Worm (Caenorhabditis elegans) whole organism, L1 larva: Measurements from ENCODE around the gene ras-1.

Experiments
- C16A3.4 ChIP-seq: fragments of 150-350 bp; optimal IDR thresholded peaks from 2 replicates; lab custom pipeline; 2014; ENCODE audit warnings: missing biosample characterization, missing genetic modification characterization
- C34B4.2 ChIP-seq: sonication (generic microtip); optimal IDR thresholded peaks from 2 replicates; lab custom pipeline; 2017; ENCODE audit warnings: mild to moderate bottlenecking, missing genetic modification characterization, missing compliant biosample characterization
- aha-1 ChIP-seq: fragments of 150-350 bp; optimal IDR thresholded peaks from 2 replicates; lab custom pipeline; 2014; ENCODE audit warnings: missing biosample characterization, missing genetic modification characterization
- alr-1 ChIP-seq: fragments of 200-800 bp; sonication (Bioruptor generic); optimal IDR thresholded peaks from 2 replicates; lab custom pipeline; 2018; ENCODE audit warnings: borderline replicate concordance, mild to moderate bottlenecking, missing genetic modification characterization, missing compliant biosample characterization
- aly-2 ChIP-seq: fragments of 150-350 bp; optimal IDR thresholded peaks from 2 replicates; lab custom pipeline; 2014; ENCODE audit warnings: missing biosample characterization, missing genetic modification characterization
- ama-1 ChIP-seq: fragments of 150-350 bp; optimal IDR thresholded peaks from 2 replicates; lab custom pipeline; 2014
- blmp-1 ChIP-seq: fragments of 150-350 bp; optimal IDR thresholded peaks from 2 replicates; lab custom pipeline; 2014; ENCODE audit warnings: missing biosample characterization, missing genetic modification characterization
- ceh-63 ChIP-seq: fragments of 200-800 bp; sonication (Bioruptor generic); optimal IDR thresholded peaks from 2 replicates; lab custom pipeline; 2018; ENCODE audit warnings: mild to moderate bottlenecking, missing genetic modification characterization, missing compliant biosample characterization
- ceh-8 ChIP-seq: fragments of 200-800 bp; sonication (Bioruptor generic); optimal IDR thresholded peaks from 2 replicates; lab custom pipeline; 2018; ENCODE audit warnings: mild to moderate bottlenecking, missing genetic modification characterization, moderate library complexity, missing compliant biosample characterization
- ceh-88 ChIP-seq: fragments of 200-800 bp; sonication (Bioruptor generic); IDR thresholded peaks from 2 replicates; pipeline ENCODE4 v1.3.6; 2022; ENCODE audit warnings: missing genetic modification characterization, missing compliant biosample characterization
- ceh-90 ChIP-seq: sonication (generic microtip); optimal IDR thresholded peaks from 2 replicates; lab custom pipeline; 2016; ENCODE audit warnings: missing genetic modification characterization, missing compliant biosample characterization
- ces-1 ChIP-seq: fragments of 150-350 bp; optimal IDR thresholded peaks from 2 replicates; lab custom pipeline; 2014; ENCODE audit warnings: missing biosample characterization, missing genetic modification reagents, missing genetic modification characterization
- dpl-1 ChIP-seq, 3 experiments: fragments of 150-350 bp in 2 of 3; sonication (generic microtip) in 1 of 3; optimal IDR thresholded peaks; 2 replicates each; lab custom pipeline; 2014 to 2017; ENCODE audit warnings: missing biosample characterization in 3 of 3, missing genetic modification characterization in 3 of 3, missing genetic modification reagents in 3 of 3
- dsc-1 ChIP-seq: sonication (generic microtip); optimal IDR thresholded peaks from 2 replicates; lab custom pipeline; 2016; ENCODE audit warnings: mild to moderate bottlenecking, missing genetic modification characterization, missing compliant biosample characterization
- egl-27 ChIP-seq, 2 experiments: fragments of 150-350 bp in 1 of 2; sonication (generic microtip); optimal IDR thresholded peaks; 3 replicates each; lab custom pipeline; 2017 to 2018; ENCODE audit warnings: missing biosample characterization in 2 of 2, missing genetic modification characterization in 2 of 2, missing genetic modification reagents in 2 of 2
- elt-3 ChIP-seq, 6 experiments: fragments of 150-350 bp in 1 of 6; sonication (generic microtip); optimal IDR thresholded peaks; 2 replicates each; lab custom pipeline; 2017 to 2018; ENCODE audit warnings: missing biosample characterization in 6 of 6, missing genetic modification characterization in 6 of 6, inconsistent platforms in 1 of 6
- ets-5 ChIP-seq: fragments of 200-800 bp; sonication (Bioruptor generic); IDR thresholded peaks from 2 replicates; pipeline ENCODE4 v1.3.6; 2022; ENCODE audit warnings: missing genetic modification characterization, missing compliant biosample characterization
- fkh-8 ChIP-seq: sonication (generic microtip); optimal IDR thresholded peaks from 2 replicates; lab custom pipeline; 2016; ENCODE audit warnings: mild to moderate bottlenecking, missing genetic modification characterization, missing compliant biosample characterization
- fos-1 ChIP-seq: fragments of 150-350 bp; optimal IDR thresholded peaks from 2 replicates; lab custom pipeline; 2014; ENCODE audit warnings: missing biosample characterization, missing genetic modification characterization
- grh-1 ChIP-seq: fragments of 200-800 bp; sonication (Bioruptor generic); IDR thresholded peaks from 2 replicates; pipeline ENCODE4 v1.3.6; 2022; ENCODE audit warnings: missing genetic modification reagents, missing genetic modification characterization, missing compliant biosample characterization
- hlh-17 ChIP-seq: fragments of 200-800 bp; sonication (Bioruptor generic); optimal IDR thresholded peaks from 2 replicates; lab custom pipeline; 2018; ENCODE audit warnings: missing genetic modification characterization, mild to moderate bottlenecking, missing compliant biosample characterization, moderate library complexity, borderline replicate concordance
- hlh-4 ChIP-seq: sonication (generic microtip); optimal IDR thresholded peaks from 2 replicates; lab custom pipeline; 2016; ENCODE audit warnings: mild to moderate bottlenecking, missing genetic modification characterization, missing compliant biosample characterization
- hpl-2 ChIP-seq: fragments of 150-350 bp; optimal IDR thresholded peaks from 2 replicates; lab custom pipeline; 2014; ENCODE audit warnings: missing biosample characterization, missing genetic modification reagents, missing genetic modification characterization
- jun-1 ChIP-seq: fragments of 150-350 bp; optimal IDR thresholded peaks from 2 replicates; lab custom pipeline; 2014; ENCODE audit warnings: missing biosample characterization, missing genetic modification reagents, missing genetic modification characterization
- lsy-2 ChIP-seq, 2 experiments: fragments of 150-350 bp; optimal IDR thresholded peaks; 2 replicates each; lab custom pipeline; 2014; ENCODE audit warnings: missing biosample characterization in 2 of 2, missing genetic modification characterization in 2 of 2
- mef-2 ChIP-seq: fragments of 150-350 bp; optimal IDR thresholded peaks from 2 replicates; lab custom pipeline; 2014; ENCODE audit warnings: missing biosample characterization, missing genetic modification characterization
- mep-1 ChIP-seq: fragments of 150-350 bp; optimal IDR thresholded peaks from 2 replicates; lab custom pipeline; 2014; ENCODE audit warnings: missing biosample characterization, missing genetic modification characterization
- nhr-11 ChIP-seq: fragments of 150-350 bp; optimal IDR thresholded peaks from 2 replicates; lab custom pipeline; 2014; ENCODE audit warnings: missing biosample characterization, missing genetic modification characterization
- nhr-19 ChIP-seq: fragments of 200-800 bp; sonication (Bioruptor generic); conservative IDR thresholded peaks from 2 replicates; pipeline ENCODE4 v1.3.6; 2022; ENCODE audit warnings: missing genetic modification characterization, missing compliant biosample characterization
- nhr-237 ChIP-seq: fragments of 150-350 bp; optimal IDR thresholded peaks from 2 replicates; lab custom pipeline; 2014; ENCODE audit warnings: missing biosample characterization, missing genetic modification characterization
- nhr-71 ChIP-seq: sonication (generic microtip); optimal IDR thresholded peaks from 2 replicates; lab custom pipeline; 2016; ENCODE audit warnings: mild to moderate bottlenecking, missing genetic modification characterization, moderate library complexity, missing compliant biosample characterization
- nhr-76 ChIP-seq: sonication (generic microtip); optimal IDR thresholded peaks from 2 replicates; lab custom pipeline; 2017; ENCODE audit warnings: missing biosample characterization, missing genetic modification characterization
- nhr-77 ChIP-seq: fragments of 150-350 bp; optimal IDR thresholded peaks from 2 replicates; lab custom pipeline; 2014; ENCODE audit warnings: missing biosample characterization, missing genetic modification characterization
- nhr-84 ChIP-seq: sonication (generic microtip); optimal IDR thresholded peaks from 2 replicates; lab custom pipeline; 2017; ENCODE audit warnings: missing biosample characterization, missing genetic modification characterization
- nhr-90 ChIP-seq: sonication (generic microtip); optimal IDR thresholded peaks from 2 replicates; lab custom pipeline; 2016; ENCODE audit warnings: mild to moderate bottlenecking, missing genetic modification characterization, missing compliant biosample characterization; ENCODE audit not compliant: poor library complexity
- pag-3 ChIP-seq: sonication (generic microtip); optimal IDR thresholded peaks from 2 replicates; lab custom pipeline; 2017; ENCODE audit warnings: missing genetic modification characterization, mild to moderate bottlenecking, missing compliant biosample characterization, antibody characterized with exemption, borderline replicate concordance; ENCODE audit not compliant: insufficient read depth
- pqm-1 ChIP-seq: sonication (generic microtip); optimal IDR thresholded peaks from 3 replicates; lab custom pipeline; 2017; ENCODE audit warnings: missing biosample characterization, missing genetic modification characterization
- rnt-1 ChIP-seq: sonication (generic microtip); optimal IDR thresholded peaks from 2 replicates; lab custom pipeline; 2016; ENCODE audit warnings: mild to moderate bottlenecking, missing genetic modification characterization, moderate library complexity, missing compliant biosample characterization
- snu-23 ChIP-seq: sonication (generic microtip); optimal IDR thresholded peaks from 2 replicates; lab custom pipeline; 2016; ENCODE audit warnings: missing genetic modification characterization, missing compliant biosample characterization
- sox-4 ChIP-seq: sonication (generic microtip); optimal IDR thresholded peaks from 2 replicates; lab custom pipeline; 2016; ENCODE audit warnings: missing genetic modification characterization, missing compliant biosample characterization
- sup-37 ChIP-seq: fragments of 200-800 bp; sonication (Bioruptor generic); optimal IDR thresholded peaks from 2 replicates; lab custom pipeline; 2018; ENCODE audit warnings: mild to moderate bottlenecking, missing genetic modification characterization, missing compliant biosample characterization
- swsn-7 ChIP-seq: sonication (generic microtip); optimal IDR thresholded peaks from 2 replicates; lab custom pipeline; 2016; ENCODE audit warnings: missing genetic modification characterization, missing compliant biosample characterization
- unc-130 ChIP-seq: fragments of 150-350 bp; optimal IDR thresholded peaks from 2 replicates; lab custom pipeline; 2017; ENCODE audit warnings: missing biosample characterization, missing genetic modification characterization, inconsistent platforms
- unc-30 ChIP-seq: sonication (generic microtip); optimal IDR thresholded peaks from 2 replicates; lab custom pipeline; 2017; ENCODE audit warnings: missing biosample characterization, missing genetic modification characterization
- unc-62 ChIP-seq: fragments of 150-350 bp; optimal IDR thresholded peaks from 2 replicates; lab custom pipeline; 2014; ENCODE audit warnings: missing biosample characterization, missing genetic modification reagents, missing genetic modification characterization
- unc-86 ChIP-seq: sonication (generic microtip); optimal IDR thresholded peaks from 2 replicates; lab custom pipeline; 2016; ENCODE audit warnings: missing genetic modification characterization, missing compliant biosample characterization
- unc-98 ChIP-seq: fragments of 200-800 bp; sonication (Bioruptor generic); IDR thresholded peaks from 2 replicates; pipeline ENCODE4 v1.3.6; 2022; ENCODE audit warnings: missing genetic modification characterization, missing compliant biosample characterization
- vab-15 ChIP-seq: sonication (generic microtip); optimal IDR thresholded peaks from 2 replicates; lab custom pipeline; 2017; ENCODE audit warnings: missing genotype, mild to moderate bottlenecking, missing genetic modification characterization, missing compliant biosample characterization
- xbp-1 ChIP-seq: sonication (generic microtip); optimal IDR thresholded peaks from 2 replicates; lab custom pipeline; 2016; ENCODE audit warnings: missing genetic modification characterization, missing compliant biosample characterization
- zip-4 ChIP-seq: fragments of 200-800 bp; sonication (Bioruptor generic); optimal IDR thresholded peaks from 2 replicates; lab custom pipeline; 2018; ENCODE audit warnings: mild to moderate bottlenecking, missing genetic modification characterization, moderate library complexity, missing compliant biosample characterization
- ztf-11 ChIP-seq, 2 experiments: sonication (generic microtip); optimal IDR thresholded peaks; 2 replicates each; lab custom pipeline; 2016 to 2017; ENCODE audit warnings: missing genetic modification characterization in 2 of 2, missing biosample characterization in 1 of 2, missing compliant biosample characterization in 1 of 2

Gene ras-1

ce11 chrII:12382625-12383562 is 30.9 kb upstream of the ras-1 start, which contains the start of gene btb-14:
Gene btb-14, plus strand, starts transcription at chrII:12383463.
- TF ChIP-seq dsc-1 (peak; percentile 35), rnt-1 (tag; lab: Kevin White, UChicago) (peak; percentile 77), dpl-1 (GFP tag; optimal IDR thresholded peaks at IDR 0.05; lab: Kevin White, UChicago) (no peak), nhr-11 (tag; lab: Kevin White, UChicago) (no peak), unc-86 (peak; percentile 68), unc-98 (GFP tag; lab: Robert Waterston, UW) (no peak), pqm-1 (no peak), alr-1 (tag; lab: Kevin White, UChicago) (no peak), elt-3 (tag; optimal IDR thresholded peaks at IDR 0.05; lab: Kevin White, UChicago) (no peak), nhr-77 (tag; lab: Kevin White, UChicago) (no peak), jun-1 (tag; lab: Kevin White, UChicago) (no peak), C16A3.4 (tag; lab: Kevin White, UChicago) (no peak), vab-15 (tag; lab: Kevin White, UChicago) (no peak), sup-37 (GFP tag; lab: Kevin White, UChicago) (no peak), sox-4 (tag; lab: Kevin White, UChicago) (no peak), zip-4 (GFP tag; lab: Kevin White, UChicago) (no peak), mef-2 (tag; lab: Kevin White, UChicago) (no peak), lsy-2 (tag; optimal IDR thresholded peaks at IDR 0.05; lab: Kevin White, UChicago) (peak; percentile 0 to 12), aha-1 (tag; lab: Kevin White, UChicago) (no peak), grh-1 (GFP tag; lab: Robert Waterston, UW) (no peak), nhr-19 (GFP tag; lab: Robert Waterston, UW) (peak; percentile 35), nhr-76 (tag; lab: Kevin White, UChicago) (no peak), pag-3 (tag; lab: Kevin White, UChicago) (no peak), ceh-90 (tag; lab: Kevin White, UChicago) (no peak), egl-27 (tag; optimal IDR thresholded peaks at IDR 0.05; lab: Kevin White, UChicago) (no peak), aly-2 (tag; lab: Kevin White, UChicago) (no peak), unc-30 (no peak), ces-1 (GFP tag; lab: Kevin White, UChicago) (no peak), nhr-84 (no peak), fkh-8 (tag; lab: Kevin White, UChicago) (peak; percentile 81), hpl-2 (GFP tag; lab: Kevin White, UChicago) (no peak), hlh-17 (no peak), ztf-11 (tag; optimal IDR thresholded peaks at IDR 0.05; lab: Kevin White, UChicago) (no peak), ceh-88 (GFP tag; lab: Robert Waterston, UW) (no peak), ceh-63 (GFP tag; lab: Kevin White, UChicago) (no peak), nhr-237 (no peak), nhr-90 (tag; lab: Kevin White, UChicago) (no peak), fos-1 (tag; lab: Kevin White, UChicago) (no peak), ceh-8 (GFP tag; lab: Kevin White, UChicago) (no peak), xbp-1 (no peak), nhr-71 (peak; percentile 48), hlh-4 (no peak), ama-1 (lab: Kevin White, UChicago) (no peak), ets-5 (GFP tag; lab: Robert Waterston, UW) (no peak), unc-62 (GFP tag; lab: Kevin White, UChicago) (no peak), blmp-1 (tag; lab: Kevin White, UChicago) (no peak), swsn-7 (tag; lab: Kevin White, UChicago) (peak; percentile 34), C34B4.2 (tag; lab: Kevin White, UChicago) (no peak), unc-130 (tag; lab: Kevin White, UChicago) (no peak), mep-1 (tag; lab: Kevin White, UChicago) (no peak), snu-23 (GFP tag; lab: Kevin White, UChicago) (peak; percentile 5)
